Worm (Caenorhabditis elegans): ENCODE measurements around the gene T16G12.3.

DNA sequence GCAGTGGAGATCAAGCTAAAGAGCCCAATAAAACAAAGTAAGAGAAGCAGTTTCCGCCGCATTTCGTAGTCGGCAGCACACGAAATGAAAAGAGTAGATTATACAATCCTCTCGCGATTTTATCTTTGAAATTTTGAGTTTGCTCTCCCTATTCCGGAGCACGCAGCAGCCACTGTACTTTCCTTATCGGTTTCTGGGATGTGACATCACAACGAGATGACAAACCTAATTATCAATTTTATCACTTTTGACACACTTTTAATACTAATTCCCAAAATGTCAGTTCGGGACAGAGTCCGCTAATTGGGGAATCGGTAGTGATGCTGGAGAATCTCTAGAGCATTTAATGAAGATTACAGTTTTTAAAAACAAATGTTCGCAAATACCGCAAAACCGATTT, 739 bp upstream of the T16G12.3 start, which contains the start of gene T16G12.1:
- TF ChIP-seq mab-5 (tag; optimal IDR thresholded peaks at IDR 0.05), result no peak
- TF ChIP-seq ceh-43 (GFP tag; optimal IDR thresholded peaks at IDR 0.05), result no peak
- TF ChIP-seq pha-4 (tag; optimal IDR thresholded peaks at IDR 0.05), result no peak
- TF ChIP-seq snpc-4 (tag; optimal IDR thresholded peaks at IDR 0.05), result no peak
- TF ChIP-seq elt-1 (tag; optimal IDR thresholded peaks at IDR 0.05; ENCODE audit: borderline replicate concordance, insufficient read depth), result no peak
- no peak for TF ChIP-seq elt-3 (tag; optimal IDR thresholded peaks at IDR 0.05)
- TF ChIP-seq bed-3 (GFP tag; optimal IDR thresholded peaks at IDR 0.05), result no peak
- no peak for TF ChIP-seq nhr-237 (tag; optimal IDR thresholded peaks at IDR 0.05)
